Fruit fly (Drosophila melanogaster): ENCODE measurements around the gene p24-2.

DNA sequence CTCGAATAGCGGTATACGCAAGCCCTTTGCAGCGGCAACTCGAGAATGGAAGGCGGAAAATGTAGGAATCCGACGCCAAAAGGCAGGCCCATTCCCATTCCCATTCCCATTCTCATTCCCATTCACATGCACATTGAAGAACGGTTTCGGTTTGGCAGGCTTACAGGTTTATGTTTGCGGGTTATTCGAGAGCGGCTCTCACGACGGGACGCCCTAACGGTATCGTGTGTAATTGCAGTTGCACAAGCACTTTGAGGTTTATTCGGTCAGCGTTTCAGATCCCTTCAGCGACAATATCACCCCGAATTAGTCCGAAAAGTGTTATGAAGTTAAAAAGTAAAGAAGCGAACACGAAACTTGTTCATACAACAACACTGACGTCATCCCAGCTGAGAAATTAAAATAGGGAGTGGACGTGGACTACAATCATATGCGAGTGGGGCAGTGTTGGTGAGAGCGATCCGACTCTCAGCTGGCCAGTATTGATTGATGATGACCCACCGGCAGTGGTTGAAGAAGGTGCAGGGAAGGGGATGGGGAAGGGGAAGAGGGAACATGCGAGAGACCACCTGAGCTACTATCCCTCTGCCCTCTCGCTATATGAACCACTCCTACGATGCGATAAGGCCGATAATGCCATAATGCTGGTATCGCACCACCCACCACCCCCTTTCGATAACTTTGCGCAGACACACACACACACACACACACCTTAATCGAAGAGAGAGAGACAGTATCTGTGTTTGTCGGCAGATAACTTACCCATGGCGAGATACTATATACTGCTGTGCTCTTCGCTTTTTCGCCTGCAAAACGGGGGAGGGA lies 11.8 kb upstream of the p24-2 start:
- TF ChIP-seq CG8478 (optimal IDR thresholded peaks at IDR 0.05) = no peak
- no peak for TF ChIP-seq CTCF (optimal IDR thresholded peaks at IDR 0.05)

All from S2 (cell line).